Worm (Caenorhabditis elegans) whole organism, L1 larva: ENCODE results near the gene ugt-5.

ENCODE experiments used
- C04F5.9 ChIP-seq: sonication (generic microtip); optimal IDR thresholded peaks from 2 replicates; lab custom pipeline; 2016; ENCODE audit warnings: missing genetic modification characterization, missing compliant biosample characterization
- aly-2 ChIP-seq: fragments of 150-350 bp; optimal IDR thresholded peaks from 2 replicates; lab custom pipeline; 2014; ENCODE audit warnings: missing biosample characterization, missing genetic modification characterization
- blmp-1 ChIP-seq: fragments of 150-350 bp; optimal IDR thresholded peaks from 2 replicates; lab custom pipeline; 2014; ENCODE audit warnings: missing biosample characterization, missing genetic modification characterization
- ceh-82 ChIP-seq, 3 experiments: fragments of 150-350 bp in 1 of 3; sonication (generic microtip) in 2 of 3; optimal IDR thresholded peaks; 2 replicates each; lab custom pipeline; 2014 to 2017; ENCODE audit warnings: missing biosample characterization in 3 of 3, missing genetic modification characterization in 3 of 3
- ceh-90 ChIP-seq: sonication (generic microtip); optimal IDR thresholded peaks from 2 replicates; lab custom pipeline; 2016; ENCODE audit warnings: missing genetic modification characterization, missing compliant biosample characterization
- dpl-1 ChIP-seq, 3 experiments: fragments of 150-350 bp in 2 of 3; sonication (generic microtip) in 1 of 3; optimal IDR thresholded peaks; 2 replicates each; lab custom pipeline; 2014 to 2017; ENCODE audit warnings: missing biosample characterization in 3 of 3, missing genetic modification characterization in 3 of 3, missing genetic modification reagents in 3 of 3
- dsc-1 ChIP-seq: sonication (generic microtip); optimal IDR thresholded peaks from 2 replicates; lab custom pipeline; 2016; ENCODE audit warnings: mild to moderate bottlenecking, missing genetic modification characterization, missing compliant biosample characterization
- efl-1 ChIP-seq, 4 experiments: fragments of 150-350 bp; optimal IDR thresholded peaks in 3 of 4; peaks in 1 of 4; 1 replicate in 1 of 4; 2 replicates in 3 of 4; lab custom pipeline; 2014; ENCODE audit warnings: missing biosample characterization in 2 of 4, missing genetic modification characterization in 2 of 4, missing genetic modification reagents in 2 of 4
- egl-27 ChIP-seq, 2 experiments: fragments of 150-350 bp in 1 of 2; sonication (generic microtip); optimal IDR thresholded peaks; 3 replicates each; lab custom pipeline; 2017 to 2018; ENCODE audit warnings: missing biosample characterization in 2 of 2, missing genetic modification characterization in 2 of 2, missing genetic modification reagents in 2 of 2
- elt-2 ChIP-seq: sonication (generic microtip); optimal IDR thresholded peaks from 2 replicates; lab custom pipeline; 2016; ENCODE audit warnings: missing genetic modification characterization, mild to moderate bottlenecking, inconsistent platforms, missing compliant biosample characterization, missing genetic modification reagents
- elt-3 ChIP-seq, 6 experiments: fragments of 150-350 bp in 1 of 6; sonication (generic microtip); optimal IDR thresholded peaks; 2 replicates each; lab custom pipeline; 2017 to 2018; ENCODE audit warnings: missing biosample characterization in 6 of 6, missing genetic modification characterization in 6 of 6, inconsistent platforms in 1 of 6
- ets-5 ChIP-seq: fragments of 200-800 bp; sonication (Bioruptor generic); IDR thresholded peaks from 2 replicates; pipeline ENCODE4 v1.3.6; 2022; ENCODE audit warnings: missing genetic modification characterization, missing compliant biosample characterization
- fkh-10 ChIP-seq: sonication (generic microtip); optimal IDR thresholded peaks from 2 replicates; lab custom pipeline; 2017; ENCODE audit warnings: missing biosample characterization, missing genetic modification reagents, missing genetic modification characterization
- fkh-4 ChIP-seq: sonication (generic microtip); optimal IDR thresholded peaks from 2 replicates; lab custom pipeline; 2016; ENCODE audit warnings: missing compliant biosample characterization, missing genetic modification characterization, borderline replicate concordance
- fkh-8 ChIP-seq: sonication (generic microtip); optimal IDR thresholded peaks from 2 replicates; lab custom pipeline; 2016; ENCODE audit warnings: mild to moderate bottlenecking, missing genetic modification characterization, missing compliant biosample characterization
- fos-1 ChIP-seq: fragments of 150-350 bp; optimal IDR thresholded peaks from 2 replicates; lab custom pipeline; 2014; ENCODE audit warnings: missing biosample characterization, missing genetic modification characterization
- hlh-17 ChIP-seq: fragments of 200-800 bp; sonication (Bioruptor generic); optimal IDR thresholded peaks from 2 replicates; lab custom pipeline; 2018; ENCODE audit warnings: missing genetic modification characterization, mild to moderate bottlenecking, missing compliant biosample characterization, moderate library complexity, borderline replicate concordance
- isw-1 ChIP-seq: fragments of 200-800 bp; sonication (Bioruptor generic); IDR thresholded peaks from 2 replicates; pipeline ENCODE4 v1.3.6; 2022; ENCODE audit warnings: missing genetic modification characterization, missing compliant biosample characterization
- jun-1 ChIP-seq: fragments of 150-350 bp; optimal IDR thresholded peaks from 2 replicates; lab custom pipeline; 2014; ENCODE audit warnings: missing biosample characterization, missing genetic modification reagents, missing genetic modification characterization
- lin-13 ChIP-seq: fragments of 150-350 bp; optimal IDR thresholded peaks from 2 replicates; lab custom pipeline; 2014; ENCODE audit warnings: missing biosample characterization, missing genetic modification reagents, missing genetic modification characterization
- lin-14 ChIP-seq: fragments of 200-800 bp; sonication (Bioruptor generic); optimal IDR thresholded peaks from 2 replicates; lab custom pipeline; 2018; ENCODE audit warnings: mild to moderate bottlenecking, missing genetic modification characterization, moderate library complexity, missing compliant biosample characterization
- lin-35 ChIP-seq, 2 experiments: fragments of 150-350 bp; optimal IDR thresholded peaks; 2 replicates each; lab custom pipeline; 2014; ENCODE audit warnings: missing biosample characterization in 2 of 2, missing genetic modification characterization in 2 of 2, missing genetic modification reagents in 2 of 2
- lsy-2 ChIP-seq, 2 experiments: fragments of 150-350 bp; optimal IDR thresholded peaks; 2 replicates each; lab custom pipeline; 2014; ENCODE audit warnings: missing biosample characterization in 2 of 2, missing genetic modification characterization in 2 of 2
- mab-9 ChIP-seq: fragments of 200-800 bp; sonication (Bioruptor generic); IDR thresholded peaks from 2 replicates; pipeline ENCODE4 v1.3.6; 2022; ENCODE audit warnings: missing genetic modification reagents, missing genetic modification characterization, missing compliant biosample characterization
- nhr-12 ChIP-seq: sonication (generic microtip); optimal IDR thresholded peaks from 2 replicates; lab custom pipeline; 2017; ENCODE audit warnings: missing biosample characterization, missing genetic modification characterization
- nhr-19 ChIP-seq: fragments of 200-800 bp; sonication (Bioruptor generic); conservative IDR thresholded peaks from 2 replicates; pipeline ENCODE4 v1.3.6; 2022; ENCODE audit warnings: missing genetic modification characterization, missing compliant biosample characterization
- nhr-20 ChIP-seq: sonication (generic microtip); optimal IDR thresholded peaks from 2 replicates; lab custom pipeline; 2016; ENCODE audit warnings: mild to moderate bottlenecking, missing genetic modification characterization, missing compliant biosample characterization
- nhr-28 ChIP-seq: fragments of 150-350 bp; optimal IDR thresholded peaks from 2 replicates; lab custom pipeline; 2014; ENCODE audit warnings: missing biosample characterization, missing genetic modification characterization
- nhr-71 ChIP-seq: sonication (generic microtip); optimal IDR thresholded peaks from 2 replicates; lab custom pipeline; 2016; ENCODE audit warnings: mild to moderate bottlenecking, missing genetic modification characterization, moderate library complexity, missing compliant biosample characterization
- nhr-77 ChIP-seq: fragments of 150-350 bp; optimal IDR thresholded peaks from 2 replicates; lab custom pipeline; 2014; ENCODE audit warnings: missing biosample characterization, missing genetic modification characterization
- nhr-84 ChIP-seq: sonication (generic microtip); optimal IDR thresholded peaks from 2 replicates; lab custom pipeline; 2017; ENCODE audit warnings: missing biosample characterization, missing genetic modification characterization
- nhr-90 ChIP-seq: sonication (generic microtip); optimal IDR thresholded peaks from 2 replicates; lab custom pipeline; 2016; ENCODE audit warnings: mild to moderate bottlenecking, missing genetic modification characterization, missing compliant biosample characterization; ENCODE audit not compliant: poor library complexity
- pax-3 ChIP-seq: fragments of 200-800 bp; sonication (Bioruptor generic); optimal IDR thresholded peaks from 2 replicates; lab custom pipeline; 2018; ENCODE audit warnings: mild to moderate bottlenecking, missing genetic modification characterization, moderate library complexity, missing compliant biosample characterization
- pqm-1 ChIP-seq: sonication (generic microtip); optimal IDR thresholded peaks from 3 replicates; lab custom pipeline; 2017; ENCODE audit warnings: missing biosample characterization, missing genetic modification characterization
- rnt-1 ChIP-seq: sonication (generic microtip); optimal IDR thresholded peaks from 2 replicates; lab custom pipeline; 2016; ENCODE audit warnings: mild to moderate bottlenecking, missing genetic modification characterization, moderate library complexity, missing compliant biosample characterization
- sox-4 ChIP-seq: sonication (generic microtip); optimal IDR thresholded peaks from 2 replicates; lab custom pipeline; 2016; ENCODE audit warnings: missing genetic modification characterization, missing compliant biosample characterization
- swsn-7 ChIP-seq: sonication (generic microtip); optimal IDR thresholded peaks from 2 replicates; lab custom pipeline; 2016; ENCODE audit warnings: missing genetic modification characterization, missing compliant biosample characterization
- tlp-1 ChIP-seq: fragments of 150-350 bp; optimal IDR thresholded peaks from 2 replicates; lab custom pipeline; 2014; ENCODE audit warnings: missing biosample characterization, missing genetic modification characterization
- unc-130 ChIP-seq: fragments of 150-350 bp; optimal IDR thresholded peaks from 2 replicates; lab custom pipeline; 2017; ENCODE audit warnings: missing biosample characterization, missing genetic modification characterization, inconsistent platforms
- unc-30 ChIP-seq: sonication (generic microtip); optimal IDR thresholded peaks from 2 replicates; lab custom pipeline; 2017; ENCODE audit warnings: missing biosample characterization, missing genetic modification characterization
- unc-98 ChIP-seq: fragments of 200-800 bp; sonication (Bioruptor generic); IDR thresholded peaks from 2 replicates; pipeline ENCODE4 v1.3.6; 2022; ENCODE audit warnings: missing genetic modification characterization, missing compliant biosample characterization
- xbp-1 ChIP-seq: sonication (generic microtip); optimal IDR thresholded peaks from 2 replicates; lab custom pipeline; 2016; ENCODE audit warnings: missing genetic modification characterization, missing compliant biosample characterization
- ztf-11 ChIP-seq, 2 experiments: sonication (generic microtip); optimal IDR thresholded peaks; 2 replicates each; lab custom pipeline; 2016 to 2017; ENCODE audit warnings: missing genetic modification characterization in 2 of 2, missing biosample characterization in 1 of 2, missing compliant biosample characterization in 1 of 2
- ztf-4 ChIP-seq: fragments of 150-350 bp; optimal IDR thresholded peaks from 2 replicates; lab custom pipeline; 2014; ENCODE audit warnings: missing biosample characterization, missing genetic modification characterization

Gene ugt-5

ce11 chrV:12788451-12788850 is 4.3 kb downstream of the ugt-5 start, which contains the start of gene srbc-44:
Gene srbc-44 (minus strand): TSS chrV:12788551.
- TF ChIP-seq isw-1 (GFP tag; lab: Robert Waterston, UW) (no peak), mab-9 (GFP tag; lab: Robert Waterston, UW) (no peak), fos-1 (no peak), fkh-10 (GFP tag; lab: Kevin White, UChicago) (no peak), swsn-7 (no peak), ceh-90 (no peak), fkh-4 (tag; lab: Kevin White, UChicago) (no peak), unc-98 (GFP tag; lab: Robert Waterston, UW) (no peak)

ce11 chrV:12787026-12787425 is 5.7 kb downstream of the ugt-5 start, which contains the start of gene fkb-4:
Gene fkb-4 (minus strand): TSS chrV:12787126.
- peak; percentile 35 for TF ChIP-seq blmp-1 (tag; lab: Kevin White, UChicago)
- no peak for TF ChIP-seq ets-5
- TF ChIP-seq, all 84 proteins: peak for 1

ce11 chrV:12786340-12786739 is 6.4 kb downstream of the ugt-5 start:
- TF ChIP-seq dsc-1 (tag; lab: Kevin White, UChicago) (peak; percentile 59), pax-3 (tag; lab: Kevin White, UChicago) (peak; percentile 68), nhr-77 (tag; lab: Kevin White, UChicago) (no peak)

ce11 chrV:12784861-12785260 is 7.9 kb downstream of the ugt-5 start, which contains the start of gene sre-20:
Gene sre-20 (minus strand): TSS chrV:12784961.
- TF ChIP-seq unc-30 (tag; lab: Kevin White, UChicago), result no peak
- peak; percentile 41 for TF ChIP-seq pax-3 (tag; lab: Kevin White, UChicago)
- no peak for TF ChIP-seq tlp-1
- no peak for TF ChIP-seq nhr-12
- no peak for TF ChIP-seq ztf-11 (tag; optimal IDR thresholded peaks at IDR 0.05; lab: Kevin White, UChicago)
- TF ChIP-seq nhr-19 (GFP tag; lab: Robert Waterston, UW), result no peak
- no peak for TF ChIP-seq ceh-82 (tag; optimal IDR thresholded peaks at IDR 0.05; lab: Kevin White, UChicago)
- TF ChIP-seq fkh-8 (tag; lab: Kevin White, UChicago), result peak; percentile 7
- TF ChIP-seq ceh-90, result no peak
- TF ChIP-seq sox-4, result no peak
- TF ChIP-seq aly-2 (tag; lab: Kevin White, UChicago), result no peak

- no peak for TF ChIP-seq lin-13 (GFP tag; lab: Kevin White, UChicago)
- no peak for TF ChIP-seq unc-98 (GFP tag; lab: Robert Waterston, UW)
- peak; percentile 53 for TF ChIP-seq rnt-1
- TF ChIP-seq hlh-17 (GFP tag; lab: Kevin White, UChicago), result no peak
- TF ChIP-seq pqm-1 (tag; lab: Kevin White, UChicago), result no peak
- TF ChIP-seq egl-27 (tag; optimal IDR thresholded peaks at IDR 0.05; lab: Kevin White, UChicago), result no peak
- no peak for TF ChIP-seq nhr-84 (tag; lab: Kevin White, UChicago)
- TF ChIP-seq unc-130 (tag; lab: Kevin White, UChicago), result peak; percentile 12
- TF ChIP-seq lin-14 (GFP tag; lab: Kevin White, UChicago), result peak; percentile 38
- TF ChIP-seq nhr-28 (tag; lab: Kevin White, UChicago), result no peak
- peak; percentile 49 for TF ChIP-seq nhr-20 (tag; lab: Kevin White, UChicago)
- TF ChIP-seq C04F5.9 (tag; lab: Kevin White, UChicago), result no peak
- peak; percentile 10 for TF ChIP-seq xbp-1 (tag; lab: Kevin White, UChicago)
- peak in 1 of 2 experiments; percentile 8 for TF ChIP-seq ztf-11 (tag; optimal IDR thresholded peaks at IDR 0.05; lab: Kevin White, UChicago)
- TF ChIP-seq nhr-90, result peak; percentile 42
- no peak for TF ChIP-seq tlp-1
- TF ChIP-seq nhr-12, result no peak
- TF ChIP-seq elt-2 (tag; lab: Kevin White, UChicago), result no peak
- peak; percentile 20 to 66 for TF ChIP-seq lin-35 (GFP tag; optimal IDR thresholded peaks at IDR 0.05; lab: Kevin White, UChicago)
- TF ChIP-seq jun-1 (tag; lab: Kevin White, UChicago), result no peak
- TF ChIP-seq efl-1 (optimal IDR thresholded peaks at IDR 0.05; lab: Kevin White, UChicago), result peak; percentile 35 to 51
- TF ChIP-seq efl-1 (GFP tag; optimal IDR thresholded peaks at IDR 0.05 in 1 of 2; lab: Kevin White, UChicago), result peak; percentile 41 to 93
- TF ChIP-seq nhr-71 (tag; lab: Kevin White, UChicago), result peak; percentile 49
- no peak for TF ChIP-seq ets-5
- peak in 1 of 6 experiments; percentile 23 for TF ChIP-seq elt-3 (tag; optimal IDR thresholded peaks at IDR 0.05; lab: Kevin White, UChicago)
- peak; percentile 27 to 68 for TF ChIP-seq lsy-2 (tag; optimal IDR thresholded peaks at IDR 0.05; lab: Kevin White, UChicago)
- TF ChIP-seq dpl-1 (GFP tag; optimal IDR thresholded peaks at IDR 0.05; lab: Kevin White, UChicago), result peak; percentile 3 to 44 (median 43)
- no peak for TF ChIP-seq sox-4
- TF ChIP-seq ztf-4 (tag; lab: Kevin White, UChicago), result peak; percentile 3
These were observed 12.5 kb downstream of the ugt-5 start for ce11 chrV:12780248-12780647.
